Worm (Caenorhabditis elegans) whole organism, L4 larva: ENCODE measurements around the gene Y39F10A.1.
A peak's percentile ranks its signal among the peaks of the same experiment; 100 is the strongest.
"Not testable (repeated sequence)": the region's sequence is repeated elsewhere in the genome, so short reads cannot be mapped to it uniquely, and the experiment has no call there.

Experiments
- ZK546.5 ChIP-seq, 2 experiments: sonication (generic microtip); optimal IDR thresholded peaks; 2 replicates each; lab custom pipeline; 2017; ENCODE audit warnings: missing biosample characterization in 2 of 2, missing genetic modification characterization in 2 of 2
- aha-1 ChIP-seq: fragments of 150-350 bp; peaks from one replicate; lab custom pipeline; 2014; ENCODE audit warnings: missing biosample characterization, missing genetic modification characterization
- attf-4 ChIP-seq: sonication (generic microtip); optimal IDR thresholded peaks from 3 replicates; lab custom pipeline; 2017; ENCODE audit warnings: missing biosample characterization, missing genetic modification characterization
- ceh-20 ChIP-seq: fragments of 200-800 bp; sonication (Bioruptor generic); IDR thresholded peaks from 2 replicates; pipeline ENCODE4 v1.3.6; 2022; ENCODE audit warnings: missing genetic modification reagents, missing genetic modification characterization, missing compliant biosample characterization
- duxl-1 ChIP-seq: sonication (generic microtip); optimal IDR thresholded peaks from 2 replicates; lab custom pipeline; 2016; ENCODE audit warnings: mild to moderate bottlenecking, missing genetic modification characterization, moderate library complexity, missing compliant biosample characterization; ENCODE audit not compliant: poor library complexity
- hlh-30 ChIP-seq: sonication (generic microtip); optimal IDR thresholded peaks from 2 replicates; lab custom pipeline; 2017; ENCODE audit warnings: antibody characterized with exemption, mild to moderate bottlenecking, missing genetic modification characterization, missing compliant biosample characterization; ENCODE audit not compliant: insufficient read depth
- lim-7 ChIP-seq: fragments of 200-800 bp; sonication (Bioruptor generic); IDR thresholded peaks from 2 replicates; pipeline ENCODE4 v1.3.6; 2022; ENCODE audit warnings: missing genetic modification characterization, missing compliant biosample characterization
- lin-38 ChIP-seq: fragments of 200-800 bp; sonication (Bioruptor generic); IDR thresholded peaks from 2 replicates; pipeline ENCODE4 v1.3.6; 2022; ENCODE audit warnings: missing genetic modification reagents, missing genetic modification characterization, missing compliant biosample characterization
- lir-3 ChIP-seq: sonication (generic microtip); optimal IDR thresholded peaks from 2 replicates; lab custom pipeline; 2016; ENCODE audit warnings: mild to moderate bottlenecking, missing genetic modification characterization, missing compliant biosample characterization
- lsy-2 ChIP-seq, 2 experiments: fragments of 150-350 bp in 1 of 2; sonication (generic microtip) in 1 of 2; optimal IDR thresholded peaks; 2 replicates each; lab custom pipeline; 2014 to 2017; ENCODE audit warnings: missing biosample characterization in 2 of 2, missing genetic modification characterization in 2 of 2
- nhr-111 ChIP-seq: fragments of 200-800 bp; sonication (Bioruptor generic); optimal IDR thresholded peaks from 2 replicates; lab custom pipeline; 2018; ENCODE audit warnings: mild to moderate bottlenecking, missing genetic modification characterization, missing compliant biosample characterization
- nhr-42 ChIP-seq: fragments of 200-800 bp; sonication (Bioruptor generic); IDR thresholded peaks from 2 replicates; pipeline ENCODE4 v1.3.6; 2022; ENCODE audit warnings: missing genetic modification characterization, missing compliant biosample characterization
- php-3 ChIP-seq: fragments of 200-800 bp; sonication (Bioruptor generic); IDR thresholded peaks from 2 replicates; pipeline ENCODE4 v1.3.6; 2022; ENCODE audit warnings: missing genetic modification reagents, missing genetic modification characterization, missing compliant biosample characterization
- saeg-2 ChIP-seq: fragments of 200-800 bp; sonication (Bioruptor generic); IDR thresholded peaks from 2 replicates; pipeline ENCODE4 v1.3.6; 2022; ENCODE audit warnings: missing genetic modification reagents, missing genetic modification characterization, missing compliant biosample characterization
- snpc-1.2 ChIP-seq: fragments of 200-800 bp; sonication (Bioruptor generic); IDR thresholded peaks from 2 replicates; pipeline ENCODE4 v1.3.6; 2022; ENCODE audit warnings: missing genetic modification reagents, missing genetic modification characterization, missing compliant biosample characterization
- snpc-4 ChIP-seq: fragments of 150-350 bp; optimal IDR thresholded peaks from 2 replicates; lab custom pipeline; 2014; ENCODE audit warnings: missing biosample characterization, missing genetic modification characterization
- unc-62 ChIP-seq, 3 experiments: fragments of 150-350 bp in 1 of 3; sonication (generic microtip); optimal IDR thresholded peaks in 2 of 3; peaks in 1 of 3; 1 replicate in 1 of 3; 2 replicates in 2 of 3; lab custom pipeline; 2014 to 2017; ENCODE audit warnings: missing biosample characterization in 3 of 3, missing genetic modification characterization in 3 of 3, missing genetic modification reagents in 3 of 3, missing genotype in 1 of 3
- vab-7 ChIP-seq: fragments of 200-800 bp; sonication (Bioruptor generic); IDR thresholded peaks from 2 replicates; pipeline ENCODE4 v1.3.6; 2022; ENCODE audit warnings: missing genetic modification reagents, missing genetic modification characterization, missing compliant biosample characterization
- zfp-2 ChIP-seq: sonication (generic microtip); optimal IDR thresholded peaks from 2 replicates; lab custom pipeline; 2016; ENCODE audit warnings: mild to moderate bottlenecking, missing genetic modification characterization, missing compliant biosample characterization
- zfp-3 ChIP-seq: fragments of 200-800 bp; sonication (Bioruptor generic); conservative IDR thresholded peaks from 2 replicates; pipeline ENCODE4 v1.3.6; 2022; ENCODE audit warnings: missing genetic modification reagents, missing genetic modification characterization, missing compliant biosample characterization
- ztf-7 ChIP-seq: fragments of 150-350 bp; optimal IDR thresholded peaks from 2 replicates; lab custom pipeline; 2014; ENCODE audit warnings: missing biosample characterization, missing genetic modification characterization

Y39F10A.1 gene

ce11 chrII:814737-815136, 39.6 kb downstream of the Y39F10A.1 start, which contains the start of gene msrp-3:
Gene msrp-3 (minus strand): TSS chrII:814837.
- TF ChIP-seq saeg-2 (GFP tag; lab: Robert Waterston, UW) (no peak), duxl-1 (tag; lab: Kevin White, UChicago) (no peak), zfp-2 (no peak), lin-38 (GFP tag; lab: Robert Waterston, UW) (no peak)

- TF ChIP-seq ceh-20 (GFP tag; lab: Robert Waterston, UW), result no peak
Measured at ce11 chrII:820519-820918, 45.4 kb downstream of the Y39F10A.1 start, which contains the start of gene F46F5.7. Gene F46F5.7 (minus strand): TSS chrII:820619.

ce11 chrII:821514-821913, 46.4 kb downstream of the Y39F10A.1 start, which contains the start of gene F46F5.8:
Gene F46F5.8 (minus strand): TSS chrII:821614.
- TF ChIP-seq ceh-20 (GFP tag; lab: Robert Waterston, UW) (no peak), unc-62 (GFP tag; optimal IDR thresholded peaks at IDR 0.05 in 1 of 2; lab: Kevin White, UChicago) (peak in 1 of 2 experiments; percentile 73), unc-62 (tag; optimal IDR thresholded peaks at IDR 0.05; lab: Kevin White, UChicago) (no peak), lir-3 (tag; lab: Kevin White, UChicago) (no peak), ZK546.5 (tag; optimal IDR thresholded peaks at IDR 0.05; lab: Kevin White, UChicago) (no peak)

- not testable (repeated sequence) for TF ChIP-seq php-3 (GFP tag; lab: Robert Waterston, UW); nhr-111 (GFP tag; lab: Kevin White, UChicago); zfp-3
Measured at ce11 chrII:822730-823129, 47.6 kb downstream of the Y39F10A.1 start, which contains the start of gene msrp-4. Gene msrp-4 (minus strand): TSS chrII:822830.

- TF ChIP-seq lim-7 (GFP tag; lab: Robert Waterston, UW), result no peak
- TF ChIP-seq attf-4 (tag; lab: Kevin White, UChicago), result no peak
Measured at ce11 chrII:823529-823928, 48.4 kb downstream of the Y39F10A.1 start, which contains the start of gene F46F5.10. Gene F46F5.10 (plus strand): TSS chrII:823829.

- TF ChIP-seq lsy-2 (tag; optimal IDR thresholded peaks at IDR 0.05; lab: Kevin White, UChicago) (no peak), vab-7 (GFP tag; lab: Robert Waterston, UW) (no peak), snpc-1.2 (GFP tag; lab: Robert Waterston, UW) (no peak), lin-38 (GFP tag; lab: Robert Waterston, UW) (no peak), aha-1 (tag; lab: Kevin White, UChicago) (peak; percentile 8), snpc-4 (tag; lab: Kevin White, UChicago) (no peak), hlh-30 (tag; lab: Kevin White, UChicago) (no peak), ztf-7 (tag; lab: Kevin White, UChicago) (no peak), nhr-42 (GFP tag; lab: Robert Waterston, UW) (no peak)
Measured at ce11 chrII:825521-825920, 50.4 kb downstream of the Y39F10A.1 start, which contains the start of gene F28A10.1. Gene F28A10.1 (plus strand): TSS chrII:825821.
